Fruit fly (Drosophila melanogaster) whole organism, embryonic: ENCODE measurements around the gene osp.
A peak's percentile ranks its signal among the peaks of the same experiment; 100 is the strongest.

Experiments used
- Ada2b ChIP-seq: fragments of 200-800 bp; sonication (Bioruptor generic); IDR thresholded peaks from 2 replicates; pipeline ENCODE4 v1.3.6; 2022; ENCODE audit warnings: missing biosample characterization, missing genetic modification characterization
- Asciz ChIP-seq: fragments of 200-800 bp; sonication (Bioruptor generic); optimal IDR thresholded peaks from 2 replicates; lab custom pipeline; 2017; ENCODE audit warnings: missing biosample characterization, mild to moderate bottlenecking, missing genetic modification characterization, missing genetic modification reagents
- C15 ChIP-seq: fragments of 200-800 bp; sonication (Bioruptor generic); IDR thresholded peaks from 3 replicates; pipeline ENCODE4 v1.3.6; 2022; ENCODE audit warnings: missing biosample characterization, missing genetic modification characterization
- CG10366 ChIP-seq: fragments of 200-800 bp; sonication (Bioruptor generic); IDR thresholded peaks from 2 replicates; pipeline ENCODE4 v1.3.6; 2022; ENCODE audit warnings: missing biosample characterization, missing genetic modification characterization
- CG10979 ChIP-seq: fragments of 200-800 bp; sonication (Bioruptor generic); optimal IDR thresholded peaks from 2 replicates; lab custom pipeline; 2018; ENCODE audit warnings: missing biosample characterization, mild to moderate bottlenecking, missing genetic modification characterization, moderate library complexity
- CG11560 ChIP-seq: fragments of 200-800 bp; sonication (Bioruptor generic); IDR thresholded peaks from 3 replicates; pipeline ENCODE4 v1.3.6; 2022; ENCODE audit warnings: missing biosample characterization, missing genetic modification characterization
- CG11695 ChIP-seq: fragments of 200-800 bp; sonication (Bioruptor generic); IDR thresholded peaks from 3 replicates; pipeline ENCODE4 v1.3.6; 2022; ENCODE audit warnings: missing biosample characterization, missing genetic modification characterization
- CG12744 ChIP-seq: fragments of 200-800 bp; sonication (Bioruptor generic); optimal IDR thresholded peaks from 2 replicates; lab custom pipeline; 2016; ENCODE audit warnings: missing biosample characterization, missing genetic modification characterization
- CG12769 ChIP-seq: fragments of 200-800 bp; sonication (Bioruptor generic); optimal IDR thresholded peaks from 2 replicates; lab custom pipeline; 2019; ENCODE audit warnings: missing biosample characterization, mild to moderate bottlenecking, missing genetic modification characterization, moderate library complexity
- CG13894 ChIP-seq: fragments of 200-800 bp; sonication (Bioruptor generic); optimal IDR thresholded peaks from 3 replicates; lab custom pipeline; 2018; ENCODE audit warnings: missing biosample characterization, mild to moderate bottlenecking, missing genetic modification characterization, moderate library complexity
- CG14014 ChIP-seq: fragments of 200-800 bp; sonication (Bioruptor generic); IDR thresholded peaks from 2 replicates; pipeline ENCODE4 v1.3.6; 2022; ENCODE audit warnings: missing biosample characterization, missing genetic modification characterization
- CG16815 ChIP-seq: fragments of 200-800 bp; sonication (Bioruptor generic); optimal IDR thresholded peaks from 3 replicates; lab custom pipeline; 2017; ENCODE audit warnings: missing biosample characterization, mild to moderate bottlenecking, missing genetic modification characterization
- CG30403 ChIP-seq: fragments of 200-800 bp; sonication (Bioruptor generic); optimal IDR thresholded peaks from 3 replicates; lab custom pipeline; 2016; ENCODE audit warnings: missing biosample characterization, missing genetic modification characterization
- CG3163 ChIP-seq: fragments of 200-800 bp; sonication (Bioruptor generic); optimal IDR thresholded peaks from 3 replicates; lab custom pipeline; 2016; ENCODE audit warnings: missing biosample characterization, missing genetic modification characterization
- CG32767 ChIP-seq: fragments of 200-800 bp; sonication (Bioruptor generic); IDR thresholded peaks from 2 replicates; pipeline ENCODE4 v1.3.6; 2022; ENCODE audit warnings: missing biosample characterization, missing genetic modification characterization
- CG33557 ChIP-seq: fragments of 200-800 bp; sonication (Bioruptor generic); optimal IDR thresholded peaks from 2 replicates; lab custom pipeline; 2019; ENCODE audit warnings: missing biosample characterization, mild to moderate bottlenecking, missing genetic modification characterization, moderate library complexity
- CG4707 ChIP-seq: fragments of 200-800 bp; sonication (Bioruptor generic); optimal IDR thresholded peaks from 2 replicates; lab custom pipeline; 2018; ENCODE audit warnings: missing biosample characterization, mild to moderate bottlenecking, missing genetic modification characterization, moderate library complexity
- CG6254 ChIP-seq: fragments of 200-800 bp; sonication (Bioruptor generic); optimal IDR thresholded peaks from 3 replicates; lab custom pipeline; 2017; ENCODE audit warnings: mild to moderate bottlenecking, missing biosample characterization, missing genetic modification reagents, missing genetic modification characterization
- CG7357 ChIP-seq: fragments of 200-800 bp; sonication (Bioruptor generic); IDR thresholded peaks from 3 replicates; pipeline ENCODE4 v1.3.6; 2022; ENCODE audit warnings: missing biosample characterization, missing genetic modification characterization
- CG7745 ChIP-seq: fragments of 200-800 bp; sonication (Bioruptor generic); optimal IDR thresholded peaks from 2 replicates; lab custom pipeline; 2018; ENCODE audit warnings: missing biosample characterization, mild to moderate bottlenecking, missing genetic modification characterization, moderate library complexity
- CG7928 ChIP-seq: fragments of 200-800 bp; sonication (Bioruptor generic); optimal IDR thresholded peaks from 2 replicates; lab custom pipeline; 2017; ENCODE audit warnings: missing biosample characterization, mild to moderate bottlenecking, missing genetic modification characterization
- CG8924 ChIP-seq: fragments of 200-800 bp; optimal IDR thresholded peaks from 3 replicates; lab custom pipeline; 2019; ENCODE audit warnings: missing biosample characterization, mild to moderate bottlenecking, missing genetic modification characterization, moderate library complexity
- Fer2 ChIP-seq: fragments of 200-800 bp; sonication (Bioruptor generic); optimal IDR thresholded peaks from 2 replicates; lab custom pipeline; 2018; ENCODE audit warnings: missing biosample characterization, mild to moderate bottlenecking, missing genetic modification characterization, moderate library complexity
- GATAe ChIP-seq: fragments of 200-800 bp; sonication (Bioruptor generic); conservative IDR thresholded peaks from 2 replicates; pipeline ENCODE4 v1.3.6; 2022; ENCODE audit warnings: missing biosample characterization, missing genetic modification characterization
- HLH3B ChIP-seq: fragments of 200-800 bp; sonication (Bioruptor generic); IDR thresholded peaks from 2 replicates; pipeline ENCODE4 v1.3.6; 2022; ENCODE audit warnings: missing biosample characterization, missing genetic modification characterization
- Hr78 ChIP-seq, 2 experiments: fragments of 200-800 bp in 1 of 2; fragments of >200 bp in 1 of 2; sonication (Bioruptor generic) in 1 of 2; optimal IDR thresholded peaks; 2 replicates each; lab custom pipeline; 2017 to 2019; ENCODE audit warnings: missing biosample characterization in 2 of 2, missing genetic modification characterization in 2 of 2, mild to moderate bottlenecking in 1 of 2, moderate library complexity in 1 of 2
- Jarid2 ChIP-seq: fragments of 200-800 bp; sonication (Bioruptor generic); optimal IDR thresholded peaks from 3 replicates; lab custom pipeline; 2017; ENCODE audit warnings: mild to moderate bottlenecking, missing biosample characterization, missing genetic modification reagents, missing genetic modification characterization
- Meics ChIP-seq: fragments of 200-800 bp; sonication (Bioruptor generic); optimal IDR thresholded peaks from 2 replicates; lab custom pipeline; 2017; ENCODE audit warnings: missing biosample characterization, mild to moderate bottlenecking, missing genetic modification characterization
- Nf-YA ChIP-seq: fragments of 200-800 bp; sonication (Bioruptor generic); IDR thresholded peaks from 2 replicates; pipeline ENCODE4 v1.3.6; 2022; ENCODE audit warnings: missing biosample characterization, missing genetic modification characterization
- Nf-YB ChIP-seq: fragments of 200-800 bp; sonication (Bioruptor generic); optimal IDR thresholded peaks from 3 replicates; lab custom pipeline; 2019; ENCODE audit warnings: missing biosample characterization, mild to moderate bottlenecking, missing genetic modification characterization, moderate library complexity
- Rx ChIP-seq: fragments of 200-800 bp; sonication (Bioruptor generic); IDR thresholded peaks from 2 replicates; pipeline ENCODE4 v1.3.6; 2022; ENCODE audit warnings: missing biosample characterization, missing genetic modification characterization
- TFAM ChIP-seq: fragments of 200-800 bp; sonication (Bioruptor generic); optimal IDR thresholded peaks from 2 replicates; lab custom pipeline; 2017; ENCODE audit warnings: missing biosample characterization, missing genetic modification characterization, inconsistent platforms
- Xbp1 ChIP-seq: fragments of 200-800 bp; sonication (Bioruptor generic); optimal IDR thresholded peaks from 3 replicates; lab custom pipeline; 2016; ENCODE audit warnings: missing biosample characterization, mild to moderate bottlenecking, missing genetic modification characterization
- br ChIP-seq: fragments of >200 bp; optimal IDR thresholded peaks from 2 replicates; lab custom pipeline; 2017
- chinmo ChIP-seq: fragments of 200-800 bp; sonication (Bioruptor generic); IDR thresholded peaks from 4 replicates; pipeline ENCODE4 v1.3.6; 2022; ENCODE audit warnings: missing biosample characterization, missing genetic modification characterization; ENCODE audit not compliant: partially characterized antibody
- dati ChIP-seq: fragments of 200-800 bp; sonication (Bioruptor generic); IDR thresholded peaks from 2 replicates; pipeline ENCODE4 v1.3.6; 2022; ENCODE audit warnings: missing biosample characterization, missing genetic modification characterization
- ewg ChIP-seq: fragments of 200-800 bp; sonication (Bioruptor generic); optimal IDR thresholded peaks from 3 replicates; lab custom pipeline; 2017; ENCODE audit warnings: mild to moderate bottlenecking, missing biosample characterization, missing genetic modification reagents, missing genetic modification characterization
- fru ChIP-seq: fragments of >200 bp; optimal IDR thresholded peaks from 2 replicates; lab custom pipeline; 2017
- gem ChIP-seq: fragments of 200-800 bp; sonication (Bioruptor generic); optimal IDR thresholded peaks from 2 replicates; lab custom pipeline; 2019; ENCODE audit warnings: missing biosample characterization, mild to moderate bottlenecking, missing genetic modification characterization, moderate library complexity
- gsb ChIP-seq: fragments of 200-800 bp; sonication (Bioruptor generic); IDR thresholded peaks from 2 replicates; pipeline ENCODE4 v1.3.6; 2022; ENCODE audit warnings: missing biosample characterization, missing genetic modification characterization
- lola ChIP-seq, 3 experiments: fragments of >200 bp in 2 of 3; fragments of 200-800 bp in 1 of 3; sonication (Bioruptor generic) in 1 of 3; optimal IDR thresholded peaks; 2 replicates each; lab custom pipeline; 2017 to 2019; ENCODE audit warnings: missing biosample characterization in 3 of 3, missing genetic modification characterization in 3 of 3, mild to moderate bottlenecking in 1 of 3, moderate library complexity in 1 of 3
- prd ChIP-seq, 3 experiments: fragments of >200 bp in 2 of 3; fragments of 200-800 bp in 1 of 3; sonication (Bioruptor generic) in 1 of 3; optimal IDR thresholded peaks in 2 of 3; IDR thresholded peaks in 1 of 3; 2 replicates in 2 of 3; 3 replicates in 1 of 3; pipeline versions ENCODE4 v1.3.6 to Lab custom; 2017 to 2022; ENCODE audit warnings: missing biosample characterization in 1 of 3, missing genetic modification characterization in 1 of 3
- run ChIP-seq: fragments of 200-800 bp; sonication (Bioruptor generic); optimal IDR thresholded peaks from 3 replicates; lab custom pipeline; 2018; ENCODE audit warnings: missing biosample characterization, mild to moderate bottlenecking, missing genetic modification characterization
- shn ChIP-seq: fragments of 200-800 bp; sonication (Bioruptor generic); optimal IDR thresholded peaks from 3 replicates; lab custom pipeline; 2016; ENCODE audit warnings: missing biosample characterization, missing genetic modification characterization
- sima ChIP-seq: fragments of 200-800 bp; sonication (Bioruptor generic); optimal IDR thresholded peaks from 2 replicates; lab custom pipeline; 2016; ENCODE audit warnings: missing biosample characterization, missing genetic modification characterization
- sqz ChIP-seq: fragments of 200-800 bp; sonication (Bioruptor generic); optimal IDR thresholded peaks from 3 replicates; lab custom pipeline; 2018; ENCODE audit warnings: missing biosample characterization, mild to moderate bottlenecking, missing genetic modification characterization
- ttk ChIP-seq: fragments of 200-800 bp; sonication (Bioruptor generic); IDR thresholded peaks from 2 replicates; pipeline ENCODE4 v2.1.2; 2022; ENCODE audit warnings: missing biosample characterization, missing genetic modification characterization
- twi ChIP-seq: fragments of 200-800 bp; optimal IDR thresholded peaks from 2 replicates; lab custom pipeline; 2019; ENCODE audit warnings: missing biosample characterization, mild to moderate bottlenecking, missing genetic modification characterization, moderate library complexity
- vvl ChIP-seq: fragments of 200-800 bp; sonication (Bioruptor generic); IDR thresholded peaks from 2 replicates; pipeline ENCODE4 v1.3.6; 2022; ENCODE audit warnings: missing biosample characterization, missing genetic modification characterization
- zf30C ChIP-seq: fragments of 200-800 bp; sonication (Bioruptor generic); optimal IDR thresholded peaks from 3 replicates; lab custom pipeline; 2018; ENCODE audit warnings: missing biosample characterization, mild to moderate bottlenecking, missing genetic modification characterization
- zfh1 ChIP-seq: fragments of 200-800 bp; sonication (Bioruptor generic); IDR thresholded peaks from 3 replicates; pipeline ENCODE4 v1.3.6; 2022; ENCODE audit warnings: missing biosample characterization, missing genetic modification characterization

osp gene

dm6 chr2L:14701495-14701894, 12.4 kb upstream of the osp start (continued):
- TF ChIP-seq CG32767 (0 out of 2 replicates have a peak, but pooled peaks have one; percentile 47), CG11560 (peak; percentile 40; the same call in 1 of the 3 replicates), CG30403 (peak; percentile 60), CG3163 (GFP tag; lab: Kevin White, UChicago) (no peak), lola (GFP tag; optimal IDR thresholded peaks at IDR 0.05; lab: Kevin White, UChicago) (peak in 1 of 3 experiments; percentile 67), CG6254 (GFP tag; lab: Kevin White, UChicago) (no peak), C15 (no peak), CG12744 (GFP tag; lab: Kevin White, UChicago) (no peak), CG14014 (peak; percentile 24; the same call in 1 of the 2 replicates), shn (GFP tag; lab: Kevin White, UChicago) (no peak), CG12769 (tag; lab: Kevin White, UChicago) (peak; percentile 49), br (no peak), ewg (GFP tag; lab: Kevin White, UChicago) (peak; percentile 67), twi (peak; percentile 33), HLH3B (GFP tag; lab: Robert Waterston, UW) (peak; percentile 77), CG7745 (tag; lab: Kevin White, UChicago) (no peak), CG8924 (tag; lab: Kevin White, UChicago) (peak; percentile 47), CG16815 (peak; percentile 38), Ada2b (GFP tag; lab: Robert Waterston, UW) (peak; percentile 58), chinmo (no peak), gem (tag; lab: Kevin White, UChicago) (peak; percentile 82), Rx (GFP tag; lab: Robert Waterston, UW) (no peak), ttk (GFP tag; lab: Robert Waterston, UW) (peak; percentile 67), Fer2 (tag; lab: Kevin White, UChicago) (no peak), CG11695 (GFP tag; lab: Robert Waterston, UW) (0 out of 3 replicates have a peak, but pooled peaks have one; percentile 29), vvl (GFP tag; lab: Robert Waterston, UW) (peak; percentile 80), Xbp1 (GFP tag; lab: Kevin White, UChicago) (peak; percentile 80), TFAM (GFP tag; lab: Kevin White, UChicago) (no peak), CG7928 (GFP tag; lab: Kevin White, UChicago) (no peak), Hr78 (GFP tag; optimal IDR thresholded peaks at IDR 0.05; lab: Kevin White, UChicago) (no peak), CG4707 (GFP tag; lab: Kevin White, UChicago) (peak; percentile 38), prd (optimal IDR thresholded peaks at IDR 0.05; lab: Kevin White, UChicago) (no peak), prd (GFP tag; IDR thresholded peaks at IDR 0.05; lab: Robert Waterston, UW) (no peak), GATAe (no peak), CG10366 (GFP tag; lab: Robert Waterston, UW) (peak; percentile 65), Asciz (no peak), run (peak; percentile 26), Nf-YB (no peak), dati (GFP tag; lab: Robert Waterston, UW) (no peak), sqz (GFP tag; lab: Kevin White, UChicago) (no peak), gsb (GFP tag; lab: Robert Waterston, UW) (no peak), zfh1 (GFP tag; lab: Robert Waterston, UW) (peak; percentile 83), sima (GFP tag; lab: Kevin White, UChicago) (no peak), CG10979 (tag; lab: Kevin White, UChicago) (peak; percentile 69), Nf-YA (0 out of 2 replicates have a peak, but pooled peaks have one; percentile 53), CG33557 (peak; percentile 26), zf30C (GFP tag; lab: Kevin White, UChicago) (peak; percentile 40), fru (no peak), CG7357 (no peak), CG13894 (no peak), Jarid2 (no peak), Meics (GFP tag; lab: Kevin White, UChicago) (no peak)
